Worm (Caenorhabditis elegans) whole organism, young adult: ENCODE results near the gene eif-3.D.

Experiments used
- B0336.3 ChIP-seq: fragments of 200-800 bp; sonication (Bioruptor generic); IDR thresholded peaks from 2 replicates; pipeline ENCODE4 v1.3.6; 2022; ENCODE audit warnings: missing genetic modification characterization, missing compliant biosample characterization
- ama-1 ChIP-seq, 3 experiments: fragments of 150-350 bp in 1 of 3; sonication (generic microtip) in 2 of 3; optimal IDR thresholded peaks; 2 replicates each; lab custom pipeline; 2014 to 2018; ENCODE audit warnings: missing biosample characterization in 2 of 3, missing genetic modification characterization in 2 of 3, missing genetic modification reagents in 2 of 3
- fkh-3 ChIP-seq: sonication (generic microtip); optimal IDR thresholded peaks from 2 replicates; lab custom pipeline; 2016; ENCODE audit warnings: mild to moderate bottlenecking, missing genetic modification characterization, missing compliant biosample characterization
- snpc-4 ChIP-seq, 5 experiments: fragments of 150-350 bp in 1 of 5; sonication (generic microtip) in 4 of 5; optimal IDR thresholded peaks; 2 replicates each; lab custom pipeline; 2014 to 2018; ENCODE audit warnings: missing genetic modification characterization in 5 of 5, missing biosample characterization in 3 of 5, antibody characterized with exemption in 2 of 5, mild to moderate bottlenecking in 2 of 5, missing compliant biosample characterization in 2 of 5, missing genotype in 2 of 5, moderate library complexity in 2 of 5, missing genetic modification reagents in 1 of 5
- unc-130 ChIP-seq: sonication (generic microtip); optimal IDR thresholded peaks from 2 replicates; lab custom pipeline; 2016; ENCODE audit warnings: missing genetic modification reagents, missing genetic modification characterization, missing compliant biosample characterization

DNA sequence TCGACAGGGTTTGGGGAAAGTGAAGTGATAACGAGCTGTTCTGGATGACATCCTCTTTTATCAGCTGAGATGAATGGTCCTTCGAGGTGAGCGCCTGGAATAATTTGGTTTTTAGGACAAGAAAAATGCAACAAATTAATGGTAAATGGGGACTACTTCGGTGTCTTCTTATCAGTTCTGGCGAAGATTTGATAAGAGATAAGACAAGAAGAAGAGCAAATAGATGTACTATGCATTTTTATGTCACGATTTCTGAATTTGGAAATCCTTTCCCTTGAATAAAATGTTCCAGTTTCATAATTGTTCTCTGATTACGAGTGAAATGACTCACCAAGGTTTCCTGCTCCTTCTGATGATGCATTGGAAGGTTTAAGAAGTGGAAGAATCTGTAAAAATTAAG is 26.4 kb upstream of the eif-3.D start:
- TF ChIP-seq fkh-3 (tag; lab: Kevin White, UChicago) (no peak), snpc-4 (GFP tag; optimal IDR thresholded peaks at IDR 0.05; lab: Kevin White, UChicago) (no peak), snpc-4 (tag; optimal IDR thresholded peaks at IDR 0.05; lab: Kevin White, UChicago) (no peak), ama-1 (optimal IDR thresholded peaks at IDR 0.05; lab: Kevin White, UChicago) (no peak), ama-1 (GFP tag; optimal IDR thresholded peaks at IDR 0.05; lab: Kevin White, UChicago) (no peak), B0336.3 (GFP tag; lab: Robert Waterston, UW) (no peak), unc-130 (GFP tag; lab: Kevin White, UChicago) (no peak)
